Fruit fly (Drosophila melanogaster) whole organism: ENCODE measurements around the gene CG16772.

Experiments
- EcR ChIP-seq, 2 experiments: fragments of >200 bp; optimal IDR thresholded peaks; 2 replicates each; lab custom pipeline; 2017; ENCODE audit warnings: missing biosample characterization in 2 of 2, missing genetic modification characterization in 2 of 2, missing genetic modification reagents in 2 of 2
- psq ChIP-seq: fragments of >200 bp; optimal IDR thresholded peaks from 2 replicates; lab custom pipeline; 2017

DNA sequence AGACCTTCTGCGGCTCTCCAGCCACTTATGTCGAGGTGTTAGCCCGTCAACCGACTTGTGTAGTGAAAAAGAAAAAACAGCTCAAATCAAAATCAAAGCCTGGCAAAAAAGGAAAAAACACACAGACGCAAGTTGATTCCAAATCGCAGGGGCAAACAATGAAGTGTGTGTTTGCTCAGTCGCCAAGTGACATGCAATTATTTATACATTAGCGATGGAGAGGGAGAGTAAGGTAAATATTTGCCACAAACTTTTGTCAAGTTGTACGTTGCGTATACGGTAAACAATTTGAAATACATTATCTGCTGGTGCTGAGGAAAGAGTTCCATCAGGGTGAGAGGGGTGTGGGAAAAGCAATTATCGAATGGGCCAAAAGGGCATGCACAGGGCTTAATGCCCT, 35.7 kb downstream of the CG16772 start:
- no peak for TF ChIP-seq psq (lab: Kevin White, UChicago)
- TF ChIP-seq EcR (GFP tag; optimal IDR thresholded peaks at IDR 0.05; lab: Kevin White, UChicago), result no peak
